Fruit fly (Drosophila melanogaster) whole organism, embryonic: Measurements from ENCODE around the gene CG7483.
A peak's percentile ranks its signal among the peaks of the same experiment; 100 is the strongest.

ENCODE experiments used
- Blimp-1 ChIP-seq: fragments of 200-800 bp; sonication (Bioruptor generic); optimal IDR thresholded peaks from 3 replicates; lab custom pipeline; 2018; ENCODE audit warnings: missing biosample characterization, missing genetic modification characterization, mild to moderate bottlenecking, moderate library complexity, missing genetic modification reagents
- CG10267 ChIP-seq: fragments of 200-800 bp; sonication (Bioruptor generic); optimal IDR thresholded peaks from 2 replicates; lab custom pipeline; 2018; ENCODE audit warnings: missing biosample characterization, mild to moderate bottlenecking, missing genetic modification characterization, moderate library complexity
- CG10543 ChIP-seq: fragments of 200-800 bp; sonication (Bioruptor generic); optimal IDR thresholded peaks from 3 replicates; lab custom pipeline; 2017; ENCODE audit warnings: missing biosample characterization, mild to moderate bottlenecking, missing genetic modification characterization, moderate library complexity
- CG10959 ChIP-seq: fragments of 200-800 bp; sonication (Bioruptor generic); IDR thresholded peaks from 2 replicates; pipeline ENCODE4 v1.3.6; 2022; ENCODE audit warnings: missing biosample characterization, missing genetic modification characterization
- CG12104 ChIP-seq: fragments of 200-800 bp; sonication (Bioruptor generic); optimal IDR thresholded peaks from 3 replicates; lab custom pipeline; 2016; ENCODE audit warnings: missing biosample characterization, missing genetic modification characterization
- CG12299 ChIP-seq: fragments of 200-800 bp; sonication (Bioruptor generic); optimal IDR thresholded peaks from 2 replicates; lab custom pipeline; 2018; ENCODE audit warnings: missing biosample characterization, mild to moderate bottlenecking, missing genetic modification characterization
- CG1233 ChIP-seq: fragments of 200-800 bp; sonication (Bioruptor generic); optimal IDR thresholded peaks from 4 replicates; lab custom pipeline; 2018; ENCODE audit warnings: missing biosample characterization, mild to moderate bottlenecking, missing genetic modification characterization
- CG12942 ChIP-seq: fragments of 200-800 bp; sonication (Bioruptor generic); optimal IDR thresholded peaks from 3 replicates; lab custom pipeline; 2016; ENCODE audit warnings: missing biosample characterization, missing genetic modification characterization
- CG14860 ChIP-seq: fragments of 200-800 bp; sonication (Bioruptor generic); IDR thresholded peaks from 3 replicates; pipeline ENCODE4 v1.3.6; 2022; ENCODE audit warnings: missing biosample characterization, missing genetic modification characterization; ENCODE audit not compliant: partially characterized antibody
- CG15073 ChIP-seq: fragments of 200-800 bp; sonication (Bioruptor generic); optimal IDR thresholded peaks from 2 replicates; lab custom pipeline; 2016; ENCODE audit warnings: missing biosample characterization, missing genetic modification characterization
- CG1603 ChIP-seq: fragments of 200-800 bp; sonication (Bioruptor generic); optimal IDR thresholded peaks from 2 replicates; lab custom pipeline; 2019; ENCODE audit warnings: missing biosample characterization, mild to moderate bottlenecking, missing genetic modification characterization, moderate library complexity
- CG31365 ChIP-seq: fragments of 200-800 bp; sonication (Bioruptor generic); optimal IDR thresholded peaks from 2 replicates; lab custom pipeline; 2018; ENCODE audit warnings: missing biosample characterization, mild to moderate bottlenecking, missing genetic modification characterization
- CG3838 ChIP-seq: fragments of 200-800 bp; sonication (Bioruptor generic); optimal IDR thresholded peaks from 3 replicates; lab custom pipeline; 2016; ENCODE audit warnings: missing biosample characterization, missing genetic modification characterization
- CG4617 ChIP-seq: fragments of 200-800 bp; sonication (Bioruptor generic); optimal IDR thresholded peaks from 3 replicates; lab custom pipeline; 2016; ENCODE audit warnings: missing biosample characterization, missing genetic modification characterization, borderline replicate concordance
- CG4707 ChIP-seq: fragments of 200-800 bp; sonication (Bioruptor generic); optimal IDR thresholded peaks from 2 replicates; lab custom pipeline; 2018; ENCODE audit warnings: missing biosample characterization, mild to moderate bottlenecking, missing genetic modification characterization, moderate library complexity
- CG4820 ChIP-seq: fragments of 200-800 bp; sonication (Bioruptor generic); optimal IDR thresholded peaks from 3 replicates; lab custom pipeline; 2016; ENCODE audit warnings: missing biosample characterization, missing genetic modification characterization
- CG6272 ChIP-seq: fragments of 200-800 bp; sonication (Bioruptor generic); IDR thresholded peaks from 2 replicates; pipeline ENCODE4 v1.3.6; 2022; ENCODE audit warnings: missing biosample characterization, missing genetic modification characterization
- CG7839 ChIP-seq: fragments of 200-800 bp; sonication (Bioruptor generic); optimal IDR thresholded peaks from 3 replicates; lab custom pipeline; 2018; ENCODE audit warnings: missing biosample characterization, mild to moderate bottlenecking, missing genetic modification characterization, moderate library complexity
- CG9727 ChIP-seq: fragments of 200-800 bp; sonication (Bioruptor generic); optimal IDR thresholded peaks from 3 replicates; lab custom pipeline; 2017; ENCODE audit warnings: missing biosample characterization, mild to moderate bottlenecking, missing genetic modification characterization
- CG9932 ChIP-seq: fragments of 200-800 bp; sonication (Bioruptor generic); IDR thresholded peaks from 2 replicates; pipeline ENCODE4 v1.3.6; 2022; ENCODE audit warnings: missing biosample characterization, missing genetic modification characterization
- GATAe ChIP-seq: fragments of 200-800 bp; sonication (Bioruptor generic); conservative IDR thresholded peaks from 2 replicates; pipeline ENCODE4 v1.3.6; 2022; ENCODE audit warnings: missing biosample characterization, missing genetic modification characterization
- Gug ChIP-seq: fragments of 200-800 bp; sonication (Bioruptor generic); IDR thresholded peaks from 4 replicates; pipeline ENCODE4 v1.3.6; 2022; ENCODE audit warnings: missing biosample characterization, missing genetic modification characterization
- Hmr ChIP-seq: fragments of 200-800 bp; sonication (Bioruptor generic); optimal IDR thresholded peaks from 3 replicates; lab custom pipeline; 2017; ENCODE audit warnings: mild to moderate bottlenecking, missing biosample characterization, missing genetic modification reagents, missing genetic modification characterization
- Hr51 ChIP-seq, 2 experiments: fragments of 200-800 bp; sonication (Bioruptor generic); optimal IDR thresholded peaks; 2 replicates in 1 of 2; 3 replicates in 1 of 2; lab custom pipeline; 2016 to 2018; ENCODE audit warnings: missing biosample characterization in 2 of 2, missing genetic modification characterization in 2 of 2, mild to moderate bottlenecking in 1 of 2, moderate library complexity in 1 of 2
- Myb ChIP-seq: fragments of 200-800 bp; sonication (Bioruptor generic); optimal IDR thresholded peaks from 2 replicates; lab custom pipeline; 2016; ENCODE audit warnings: missing biosample characterization, missing genetic modification characterization
- NC2α ChIP-seq: fragments of 200-800 bp; sonication (Bioruptor generic); optimal IDR thresholded peaks from 2 replicates; lab custom pipeline; 2016; ENCODE audit warnings: missing biosample characterization, missing genetic modification characterization
- Optix ChIP-seq: fragments of 200-800 bp; sonication (Bioruptor generic); IDR thresholded peaks from 3 replicates; pipeline ENCODE4 v1.3.6; 2022; ENCODE audit warnings: missing biosample characterization, missing genetic modification characterization
- Sox102F ChIP-seq: fragments of 200-800 bp; sonication (Bioruptor generic); optimal IDR thresholded peaks from 2 replicates; lab custom pipeline; 2018; ENCODE audit warnings: missing biosample characterization, mild to moderate bottlenecking, missing genetic modification characterization, moderate library complexity
- Sry-β ChIP-seq: fragments of 200-800 bp; sonication (Bioruptor generic); optimal IDR thresholded peaks from 2 replicates; lab custom pipeline; 2018; ENCODE audit warnings: missing biosample characterization, mild to moderate bottlenecking, missing genetic modification characterization, moderate library complexity
- ato ChIP-seq: fragments of 200-800 bp; sonication (Bioruptor generic); IDR thresholded peaks from 2 replicates; pipeline ENCODE4 v1.3.6; 2022; ENCODE audit warnings: missing biosample characterization, missing genetic modification characterization; ENCODE audit not compliant: partially characterized antibody
- bcd ChIP-seq: fragments of 200-800 bp; sonication (Bioruptor generic); optimal IDR thresholded peaks from 2 replicates; lab custom pipeline; 2017; ENCODE audit warnings: missing biosample characterization, mild to moderate bottlenecking, missing genetic modification characterization
- chn ChIP-seq: fragments of 200-800 bp; sonication (Bioruptor generic); optimal IDR thresholded peaks from 2 replicates; lab custom pipeline; 2016; ENCODE audit warnings: missing biosample characterization, missing genetic modification characterization
- dimm ChIP-seq: fragments of 200-800 bp; sonication (Bioruptor generic); IDR thresholded peaks from 2 replicates; pipeline ENCODE4 v1.3.6; 2022; ENCODE audit warnings: missing biosample characterization, missing genetic modification characterization
- dm ChIP-seq: fragments of 200-800 bp; sonication (Bioruptor generic); optimal IDR thresholded peaks from 3 replicates; lab custom pipeline; 2016; ENCODE audit warnings: missing biosample characterization, missing genetic modification characterization
- esg ChIP-seq: fragments of 200-800 bp; sonication (Bioruptor generic); conservative IDR thresholded peaks from 2 replicates; pipeline ENCODE4 v1.3.6; 2022; ENCODE audit warnings: missing biosample characterization, missing genetic modification characterization
- eyg ChIP-seq: fragments of 200-800 bp; sonication (Bioruptor generic); optimal IDR thresholded peaks from 3 replicates; lab custom pipeline; 2016; ENCODE audit warnings: missing biosample characterization, missing genetic modification characterization
- gro ChIP-seq: fragments of 200-800 bp; sonication (Bioruptor generic); optimal IDR thresholded peaks from 2 replicates; lab custom pipeline; 2016; ENCODE audit warnings: missing biosample characterization, missing genetic modification characterization
- her ChIP-seq: fragments of 200-800 bp; sonication (Bioruptor generic); optimal IDR thresholded peaks from 2 replicates; lab custom pipeline; 2016; ENCODE audit warnings: missing biosample characterization, missing genetic modification characterization
- insv ChIP-seq, 2 experiments: fragments of 200-800 bp; sonication (Bioruptor generic); optimal IDR thresholded peaks; 3 replicates each; lab custom pipeline; 2016 to 2018; ENCODE audit warnings: missing biosample characterization in 2 of 2, missing genetic modification characterization in 2 of 2
- jing ChIP-seq: fragments of 200-800 bp; sonication (Bioruptor generic); optimal IDR thresholded peaks from 2 replicates; lab custom pipeline; 2018; ENCODE audit warnings: missing biosample characterization, mild to moderate bottlenecking, missing genetic modification characterization
- lab ChIP-seq: fragments of 200-800 bp; sonication (Bioruptor generic); optimal IDR thresholded peaks from 3 replicates; lab custom pipeline; 2017; ENCODE audit warnings: missing biosample characterization, missing genetic modification characterization, mild to moderate bottlenecking, moderate library complexity, missing genetic modification reagents
- lov ChIP-seq, 2 experiments: fragments of 200-800 bp in 1 of 2; fragments of >200 bp in 1 of 2; sonication (Bioruptor generic) in 1 of 2; IDR thresholded peaks in 1 of 2; optimal IDR thresholded peaks in 1 of 2; 2 replicates in 1 of 2; 3 replicates in 1 of 2; pipeline versions ENCODE4 v1.3.6 to Lab custom; 2017 to 2022; ENCODE audit warnings: missing biosample characterization in 1 of 2, missing genetic modification characterization in 1 of 2
- mam ChIP-seq: fragments of 200-800 bp; sonication (Bioruptor generic); optimal IDR thresholded peaks from 3 replicates; lab custom pipeline; 2016; ENCODE audit warnings: missing biosample characterization, missing genetic modification characterization
- oc ChIP-seq: fragments of 200-800 bp; sonication (Bioruptor generic); optimal IDR thresholded peaks from 2 replicates; lab custom pipeline; 2018; ENCODE audit warnings: missing biosample characterization, mild to moderate bottlenecking, missing genetic modification characterization, moderate library complexity
- sd ChIP-seq: fragments of 200-800 bp; sonication (Bioruptor generic); optimal IDR thresholded peaks from 3 replicates; lab custom pipeline; 2018; ENCODE audit warnings: missing biosample characterization, mild to moderate bottlenecking, missing genetic modification characterization, moderate library complexity
- sisA ChIP-seq: fragments of 200-800 bp; sonication (Bioruptor generic); IDR thresholded peaks from 2 replicates; pipeline ENCODE4 v1.3.6; 2022; ENCODE audit warnings: missing biosample characterization, missing genetic modification characterization
- slou ChIP-seq: fragments of 200-800 bp; sonication (Bioruptor generic); optimal IDR thresholded peaks from 3 replicates; lab custom pipeline; 2016; ENCODE audit warnings: missing biosample characterization, missing genetic modification characterization
- stwl ChIP-seq: fragments of 200-800 bp; sonication (Bioruptor generic); optimal IDR thresholded peaks from 3 replicates; lab custom pipeline; 2018; ENCODE audit warnings: missing biosample characterization, mild to moderate bottlenecking, missing genetic modification characterization, moderate library complexity
- tup ChIP-seq: fragments of 200-800 bp; sonication (Bioruptor generic); optimal IDR thresholded peaks from 2 replicates; lab custom pipeline; 2016; ENCODE audit warnings: missing biosample characterization, mild to moderate bottlenecking, missing genetic modification characterization, moderate library complexity
- unpg ChIP-seq: fragments of 200-800 bp; sonication (Bioruptor generic); optimal IDR thresholded peaks from 3 replicates; lab custom pipeline; 2018; ENCODE audit warnings: missing biosample characterization, mild to moderate bottlenecking, missing genetic modification characterization, moderate library complexity

The CG7483 gene

dm6 chr3R:8308515-8308959 lies 4.5 kb upstream of the CG7483 start, which contains the start of gene tex (continued):
- TF ChIP-seq oc (tag; lab: Kevin White, UChicago), result peak; percentile 43
- TF ChIP-seq sd (tag; lab: Kevin White, UChicago), result peak; percentile 22
- TF ChIP-seq CG9932 (GFP tag; lab: Robert Waterston, UW), result no peak
- TF ChIP-seq gro, result no peak
- peak; percentile 36 for TF ChIP-seq stwl (tag; lab: Kevin White, UChicago)
- no peak for TF ChIP-seq GATAe (GFP tag; lab: Robert Waterston, UW)
- TF ChIP-seq ato (GFP tag; lab: Robert Waterston, UW), result no peak
- peak; percentile 69 for TF ChIP-seq CG9727 (GFP tag; lab: Kevin White, UChicago)
- no peak for TF ChIP-seq dimm
- TF ChIP-seq NC2α, result no peak
- TF ChIP-seq eyg (GFP tag; lab: Kevin White, UChicago), result no peak
- peak; percentile 38 for TF ChIP-seq unpg
- no peak for TF ChIP-seq CG3838 (GFP tag; lab: Kevin White, UChicago)
- peak; percentile 67 for TF ChIP-seq Blimp-1 (GFP tag; lab: Kevin White, UChicago)
- peak; percentile 47 for TF ChIP-seq CG31365
- peak; percentile 43 for TF ChIP-seq Sry-β (GFP tag; lab: Kevin White, UChicago)
- no peak for TF ChIP-seq CG7839 (tag; lab: Kevin White, UChicago)
- TF ChIP-seq CG12942, result no peak
- TF ChIP-seq Hr51 (GFP tag; optimal IDR thresholded peaks at IDR 0.05; lab: Kevin White, UChicago), result no peak
- TF ChIP-seq her (GFP tag; lab: Kevin White, UChicago), result no peak
- TF ChIP-seq CG12104 (GFP tag; lab: Kevin White, UChicago), result peak; percentile 3
- no peak for TF ChIP-seq CG10959
- no peak for TF ChIP-seq CG14860 (GFP tag; lab: Robert Waterston, UW)
- TF ChIP-seq tup (GFP tag; lab: Kevin White, UChicago), result no peak
- TF ChIP-seq mam (GFP tag; lab: Kevin White, UChicago), result no peak
- no peak for TF ChIP-seq esg
- no peak for TF ChIP-seq CG6272 (GFP tag; lab: Robert Waterston, UW)
- no peak for TF ChIP-seq CG15073 (GFP tag; lab: Kevin White, UChicago)
- no peak for TF ChIP-seq jing (GFP tag; lab: Kevin White, UChicago)
- TF ChIP-seq CG1233 (GFP tag; lab: Kevin White, UChicago), result peak; percentile 22
- TF ChIP-seq lov (optimal IDR thresholded peaks at IDR 0.05; lab: Kevin White, UChicago), result no peak
- no peak for TF ChIP-seq lov (GFP tag; IDR thresholded peaks at IDR 0.05; lab: Robert Waterston, UW)
- no peak for TF ChIP-seq Optix (GFP tag; lab: Robert Waterston, UW)
- no peak for TF ChIP-seq slou
- peak; percentile 17 for TF ChIP-seq bcd
- peak in 1 of 2 experiments; percentile 57 for TF ChIP-seq insv (GFP tag; optimal IDR thresholded peaks at IDR 0.05; lab: Kevin White, UChicago)
- no peak for TF ChIP-seq sisA (GFP tag; lab: Robert Waterston, UW)
- TF ChIP-seq Hmr (GFP tag; lab: Kevin White, UChicago), result no peak
- TF ChIP-seq CG4820 (GFP tag; lab: Kevin White, UChicago), result no peak
- peak; percentile 47 for TF ChIP-seq CG10267 (tag; lab: Kevin White, UChicago)
- peak; percentile 71 for TF ChIP-seq CG4707 (GFP tag; lab: Kevin White, UChicago)
- TF ChIP-seq dm (GFP tag; lab: Kevin White, UChicago), result no peak
- TF ChIP-seq CG10543, result no peak
- peak; percentile 59 for TF ChIP-seq Myb (GFP tag; lab: Kevin White, UChicago)
- no peak for TF ChIP-seq chn (GFP tag; lab: Kevin White, UChicago)
- TF ChIP-seq Sox102F (GFP tag; lab: Kevin White, UChicago), result no peak
- TF ChIP-seq Gug (GFP tag; lab: Robert Waterston, UW), result no peak
- no peak for TF ChIP-seq lab (GFP tag; lab: Kevin White, UChicago)
- peak; percentile 82 for TF ChIP-seq CG1603 (tag; lab: Kevin White, UChicago)
- no peak for TF ChIP-seq CG4617 (GFP tag; lab: Kevin White, UChicago)
- peak; percentile 13 for TF ChIP-seq CG12299
